Worm (Caenorhabditis elegans) whole organism, young adult: ENCODE results near the gene stg-1.
A peak's percentile ranks its signal among the peaks of the same experiment; 100 is the strongest.

ENCODE experiments used
- B0336.3 ChIP-seq: fragments of 200-800 bp; sonication (Bioruptor generic); IDR thresholded peaks from 2 replicates; pipeline ENCODE4 v1.3.6; 2022; ENCODE audit warnings: missing genetic modification characterization, missing compliant biosample characterization
- C17E4.6 ChIP-seq: fragments of 200-800 bp; sonication (Bioruptor generic); IDR thresholded peaks from 2 replicates; pipeline ENCODE4 v1.3.6; 2022; ENCODE audit warnings: missing genetic modification reagents, missing genetic modification characterization, missing compliant biosample characterization
- D2030.7 ChIP-seq: fragments of 200-800 bp; sonication (Bioruptor generic); IDR thresholded peaks from 2 replicates; pipeline ENCODE4 v1.3.6; 2022; ENCODE audit warnings: missing genetic modification reagents, missing genetic modification characterization, missing compliant biosample characterization
- F10E7.11 ChIP-seq: sonication (generic microtip); optimal IDR thresholded peaks from 2 replicates; lab custom pipeline; 2017; ENCODE audit warnings: mild to moderate bottlenecking, missing genetic modification characterization, moderate library complexity, missing compliant biosample characterization
- F39B2.1 ChIP-seq: fragments of 200-800 bp; sonication (Bioruptor generic); IDR thresholded peaks from 2 replicates; pipeline ENCODE4 v1.3.6; 2022; ENCODE audit warnings: missing genetic modification reagents, missing genetic modification characterization, missing compliant biosample characterization
- F49E8.2 ChIP-seq: sonication (generic microtip); optimal IDR thresholded peaks from 3 replicates; lab custom pipeline; 2017; ENCODE audit warnings: missing genetic modification characterization, mild to moderate bottlenecking, missing compliant biosample characterization, antibody characterized with exemption, moderate library complexity; ENCODE audit not compliant: insufficient read depth
- T26A5.8 ChIP-seq: sonication (generic microtip); optimal IDR thresholded peaks from 2 replicates; lab custom pipeline; 2016; ENCODE audit warnings: missing genetic modification characterization, missing compliant biosample characterization
- Y53G8AR.9 ChIP-seq: fragments of 200-800 bp; sonication (Bioruptor generic); conservative IDR thresholded peaks from 2 replicates; pipeline ENCODE4 v1.3.6; 2022; ENCODE audit warnings: missing genetic modification reagents, missing genetic modification characterization, missing compliant biosample characterization
- Y67H2A.10 ChIP-seq: fragments of 200-800 bp; sonication (Bioruptor generic); conservative IDR thresholded peaks from 2 replicates; pipeline ENCODE4 v1.3.6; 2022; ENCODE audit warnings: missing genetic modification reagents, missing genetic modification characterization, missing compliant biosample characterization
- Y79H2A.3 ChIP-seq: fragments of 200-800 bp; sonication (Bioruptor generic); conservative IDR thresholded peaks from 2 replicates; pipeline ENCODE4 v1.3.6; 2022; ENCODE audit warnings: missing genetic modification reagents, missing genetic modification characterization, missing compliant biosample characterization
- ZK185.1 ChIP-seq: sonication (generic microtip); optimal IDR thresholded peaks from 2 replicates; lab custom pipeline; 2016; ENCODE audit warnings: mild to moderate bottlenecking, missing genetic modification characterization, missing compliant biosample characterization; ENCODE audit not compliant: poor library complexity, severe bottlenecking
- ama-1 ChIP-seq, 3 experiments: fragments of 150-350 bp in 1 of 3; sonication (generic microtip) in 2 of 3; optimal IDR thresholded peaks; 2 replicates each; lab custom pipeline; 2014 to 2018; ENCODE audit warnings: missing biosample characterization in 2 of 3, missing genetic modification characterization in 2 of 3, missing genetic modification reagents in 2 of 3
- attf-3 ChIP-seq: fragments of 200-800 bp; sonication (Bioruptor generic); conservative IDR thresholded peaks from 2 replicates; pipeline ENCODE4 v1.3.6; 2022; ENCODE audit warnings: missing genetic modification reagents, missing genetic modification characterization, missing compliant biosample characterization
- ccch-3 ChIP-seq: fragments of 200-800 bp; sonication (Bioruptor generic); optimal IDR thresholded peaks from 2 replicates; lab custom pipeline; 2018; ENCODE audit warnings: mild to moderate bottlenecking, missing genetic modification characterization, missing compliant biosample characterization
- cebp-1 ChIP-seq, 2 experiments: fragments of 200-800 bp in 1 of 2; sonication (Bioruptor generic) in 1 of 2; sonication (generic microtip) in 1 of 2; IDR thresholded peaks in 1 of 2; optimal IDR thresholded peaks in 1 of 2; 2 replicates each; pipeline versions ENCODE4 v1.3.6 to Lab custom; 2017 to 2022; ENCODE audit warnings: missing compliant biosample characterization in 2 of 2, missing genetic modification characterization in 2 of 2, mild to moderate bottlenecking in 1 of 2, missing genetic modification reagents in 1 of 2, moderate library complexity in 1 of 2
- cebp-2 ChIP-seq: fragments of 200-800 bp; sonication (Bioruptor generic); IDR thresholded peaks from 2 replicates; pipeline ENCODE4 v1.3.6; 2022; ENCODE audit warnings: missing genetic modification characterization, missing compliant biosample characterization
- ceh-100 ChIP-seq: fragments of 200-800 bp; sonication (Bioruptor generic); IDR thresholded peaks from 2 replicates; pipeline ENCODE4 v1.3.6; 2022; ENCODE audit warnings: missing genetic modification reagents, missing genetic modification characterization, missing compliant biosample characterization
- ceh-58 ChIP-seq: fragments of 200-800 bp; sonication (Bioruptor generic); IDR thresholded peaks from 2 replicates; pipeline ENCODE4 v1.3.6; 2022; ENCODE audit warnings: missing genetic modification characterization, missing compliant biosample characterization
- ceh-91 ChIP-seq: fragments of 200-800 bp; sonication (Bioruptor generic); IDR thresholded peaks from 2 replicates; pipeline ENCODE4 v1.3.6; 2022; ENCODE audit warnings: missing genetic modification reagents, missing genetic modification characterization, missing compliant biosample characterization
- chd-7 ChIP-seq: sonication (generic microtip); optimal IDR thresholded peaks from 2 replicates; lab custom pipeline; 2016; ENCODE audit warnings: mild to moderate bottlenecking, missing genetic modification characterization, moderate library complexity, missing compliant biosample characterization
- die-1 ChIP-seq: sonication (generic microtip); optimal IDR thresholded peaks from 2 replicates; lab custom pipeline; 2016; ENCODE audit warnings: missing genotype, mild to moderate bottlenecking, missing genetic modification characterization, missing compliant biosample characterization
- dpl-1 ChIP-seq: fragments of 150-350 bp; optimal IDR thresholded peaks from 2 replicates; lab custom pipeline; 2014; ENCODE audit warnings: missing biosample characterization, missing genetic modification reagents, missing genetic modification characterization
- fkh-3 ChIP-seq: sonication (generic microtip); optimal IDR thresholded peaks from 2 replicates; lab custom pipeline; 2016; ENCODE audit warnings: mild to moderate bottlenecking, missing genetic modification characterization, missing compliant biosample characterization
- gei-17 ChIP-seq: fragments of 200-800 bp; sonication (Bioruptor generic); optimal IDR thresholded peaks from 2 replicates; lab custom pipeline; 2018; ENCODE audit warnings: mild to moderate bottlenecking, missing genetic modification characterization, missing compliant biosample characterization
- him-1 ChIP-seq: sonication (generic microtip); optimal IDR thresholded peaks from 2 replicates; lab custom pipeline; 2016; ENCODE audit warnings: missing genotype, missing genetic modification reagents, missing genetic modification characterization, missing compliant biosample characterization
- hrde-1 ChIP-seq: sonication (generic microtip); optimal IDR thresholded peaks from 2 replicates; lab custom pipeline; 2016; ENCODE audit warnings: missing genetic modification characterization, mild to moderate bottlenecking, missing compliant biosample characterization, moderate library complexity, missing genotype, missing genetic modification reagents, borderline replicate concordance
- lin-35 ChIP-seq, 3 experiments: fragments of 150-350 bp in 2 of 3; sonication (generic microtip) in 1 of 3; optimal IDR thresholded peaks; 2 replicates each; lab custom pipeline; 2014 to 2018; ENCODE audit warnings: missing biosample characterization in 3 of 3, missing genetic modification characterization in 3 of 3, missing genetic modification reagents in 3 of 3
- lin-40 ChIP-seq: sonication (generic microtip); optimal IDR thresholded peaks from 2 replicates; lab custom pipeline; 2016; ENCODE audit warnings: missing genetic modification characterization, mild to moderate bottlenecking, missing compliant biosample characterization, missing genotype, missing genetic modification reagents
- lir-1 ChIP-seq: fragments of 200-800 bp; sonication (Bioruptor generic); conservative IDR thresholded peaks from 2 replicates; pipeline ENCODE4 v1.3.6; 2022; ENCODE audit warnings: missing genetic modification reagents, missing genetic modification characterization, missing compliant biosample characterization
- lsy-27 ChIP-seq: sonication (generic microtip); optimal IDR thresholded peaks from 2 replicates; lab custom pipeline; 2017; ENCODE audit warnings: missing genetic modification characterization, mild to moderate bottlenecking, missing compliant biosample characterization, antibody characterized with exemption, missing genotype, borderline replicate concordance; ENCODE audit not compliant: insufficient read depth
- madf-3 ChIP-seq: fragments of 200-800 bp; sonication (Bioruptor generic); IDR thresholded peaks from 2 replicates; pipeline ENCODE4 v1.3.6; 2022; ENCODE audit warnings: missing genetic modification reagents, missing genetic modification characterization, missing compliant biosample characterization
- mel-28 ChIP-seq: sonication (generic microtip); optimal IDR thresholded peaks from 2 replicates; lab custom pipeline; 2016; ENCODE audit warnings: borderline replicate concordance, mild to moderate bottlenecking, missing genetic modification characterization, missing compliant biosample characterization
- mxl-1 ChIP-seq: sonication (generic microtip); optimal IDR thresholded peaks from 2 replicates; lab custom pipeline; 2016; ENCODE audit warnings: missing genetic modification characterization, missing compliant biosample characterization
- nfya-1 ChIP-seq: sonication (generic microtip); optimal IDR thresholded peaks from 2 replicates; lab custom pipeline; 2017; ENCODE audit warnings: antibody characterized with exemption, missing compliant biosample characterization, missing genetic modification characterization, borderline replicate concordance; ENCODE audit not compliant: insufficient read depth
- nhr-90 ChIP-seq: sonication (generic microtip); optimal IDR thresholded peaks from 2 replicates; lab custom pipeline; 2016; ENCODE audit warnings: missing genotype, mild to moderate bottlenecking, missing genetic modification characterization, missing compliant biosample characterization
- pha-4 ChIP-seq: fragments of 150-350 bp; sonication (generic microtip); optimal IDR thresholded peaks from 2 replicates; lab custom pipeline; 2014; ENCODE audit warnings: missing biosample characterization, missing genetic modification reagents, missing genetic modification characterization
- rec-8 ChIP-seq, 2 experiments: sonication (generic microtip); optimal IDR thresholded peaks; 2 replicates each; lab custom pipeline; 2016; ENCODE audit warnings: mild to moderate bottlenecking in 2 of 2, missing genetic modification characterization in 2 of 2, missing genetic modification reagents in 2 of 2, missing genotype in 2 of 2, missing biosample characterization in 1 of 2, missing compliant biosample characterization in 1 of 2, moderate library complexity in 1 of 2
- repo-1 ChIP-seq: sonication (generic microtip); optimal IDR thresholded peaks from 2 replicates; lab custom pipeline; 2017; ENCODE audit warnings: mild to moderate bottlenecking, missing genetic modification characterization, missing compliant biosample characterization
- sdz-38 ChIP-seq: sonication (generic microtip); optimal IDR thresholded peaks from 2 replicates; lab custom pipeline; 2016; ENCODE audit warnings: missing genotype, missing genetic modification characterization, missing compliant biosample characterization
- sea-2 ChIP-seq: fragments of 200-800 bp; sonication (Bioruptor generic); IDR thresholded peaks from 2 replicates; pipeline ENCODE4 v1.3.6; 2022; ENCODE audit warnings: missing genetic modification characterization, missing compliant biosample characterization
- sptf-2 ChIP-seq: fragments of 200-800 bp; sonication (Bioruptor generic); optimal IDR thresholded peaks from 2 replicates; lab custom pipeline; 2018; ENCODE audit warnings: mild to moderate bottlenecking, missing genetic modification characterization, missing compliant biosample characterization
- tlf-1 ChIP-seq: fragments of 200-800 bp; sonication (Bioruptor generic); optimal IDR thresholded peaks from 2 replicates; lab custom pipeline; 2018; ENCODE audit warnings: mild to moderate bottlenecking, missing genetic modification characterization, missing compliant biosample characterization
- unc-130 ChIP-seq: sonication (generic microtip); optimal IDR thresholded peaks from 2 replicates; lab custom pipeline; 2016; ENCODE audit warnings: missing genetic modification reagents, missing genetic modification characterization, missing compliant biosample characterization
- zfh-2 ChIP-seq: fragments of 200-800 bp; sonication (Bioruptor generic); conservative IDR thresholded peaks from 2 replicates; pipeline ENCODE4 v1.3.6; 2022; ENCODE audit warnings: missing genetic modification reagents, missing genetic modification characterization, missing compliant biosample characterization
- zim-3 ChIP-seq: sonication (generic microtip); optimal IDR thresholded peaks from 2 replicates; lab custom pipeline; 2017; ENCODE audit warnings: mild to moderate bottlenecking, missing genetic modification characterization, moderate library complexity, missing compliant biosample characterization
- ztf-26 ChIP-seq: sonication (generic microtip); optimal IDR thresholded peaks from 2 replicates; lab custom pipeline; 2017; ENCODE audit warnings: missing genetic modification characterization, missing compliant biosample characterization
- ztf-28 ChIP-seq: fragments of 200-800 bp; sonication (Bioruptor generic); IDR thresholded peaks from 2 replicates; pipeline ENCODE4 v1.3.6; 2022; ENCODE audit warnings: missing genetic modification reagents, missing genetic modification characterization, missing compliant biosample characterization
- ztf-3 ChIP-seq: fragments of 200-800 bp; sonication (Bioruptor generic); optimal IDR thresholded peaks from 2 replicates; lab custom pipeline; 2018; ENCODE audit warnings: mild to moderate bottlenecking, missing genetic modification characterization, missing compliant biosample characterization

Gene stg-1

ce11 chrII:10016013-10016412 is 44.4 kb downstream of the stg-1 start, which contains the start of gene lec-2 (continued):
- TF ChIP-seq lsy-27 (tag; lab: Kevin White, UChicago): no peak
- no peak for TF ChIP-seq ccch-3 (GFP tag; lab: Kevin White, UChicago)
- no peak for TF ChIP-seq ceh-100 (GFP tag; lab: Robert Waterston, UW)
- TF ChIP-seq F10E7.11 (tag; lab: Kevin White, UChicago): no peak
- TF ChIP-seq zim-3 (tag; lab: Kevin White, UChicago): no peak
- TF ChIP-seq D2030.7 (GFP tag; lab: Robert Waterston, UW): no peak
- no peak for TF ChIP-seq nfya-1
- TF ChIP-seq him-1: no peak
- no peak for TF ChIP-seq repo-1 (tag; lab: Kevin White, UChicago)
- no peak for TF ChIP-seq F49E8.2 (tag; lab: Kevin White, UChicago)
- TF ChIP-seq ama-1 (optimal IDR thresholded peaks at IDR 0.05; lab: Kevin White, UChicago): peak; percentile 26
- TF ChIP-seq ama-1 (GFP tag; optimal IDR thresholded peaks at IDR 0.05; lab: Kevin White, UChicago): no peak
- TF ChIP-seq fkh-3 (tag; lab: Kevin White, UChicago): no peak
- TF ChIP-seq tlf-1 (GFP tag; lab: Kevin White, UChicago): no peak
- TF ChIP-seq ceh-91 (GFP tag; lab: Robert Waterston, UW): no peak
- no peak for TF ChIP-seq ztf-28 (GFP tag; lab: Robert Waterston, UW)
- no peak for TF ChIP-seq sea-2 (GFP tag; lab: Robert Waterston, UW)
- TF ChIP-seq mel-28 (tag; lab: Kevin White, UChicago): no peak
- TF ChIP-seq nhr-90 (tag; lab: Kevin White, UChicago): no peak
- TF ChIP-seq Y79H2A.3: no peak
- no peak for TF ChIP-seq C17E4.6
- peak; percentile 0 for TF ChIP-seq ztf-3 (GFP tag; lab: Kevin White, UChicago)
- no peak for TF ChIP-seq pha-4
- TF ChIP-seq madf-3 (GFP tag; lab: Robert Waterston, UW): no peak
- TF ChIP-seq die-1 (tag; lab: Kevin White, UChicago): peak; percentile 12
- TF ChIP-seq zfh-2: peak; percentile 88
- no peak for TF ChIP-seq ceh-58
- TF ChIP-seq sdz-38: no peak
- TF ChIP-seq cebp-2 (GFP tag; lab: Robert Waterston, UW): no peak
- peak; percentile 46; the same call in 1 of the 2 replicates for TF ChIP-seq B0336.3 (GFP tag; lab: Robert Waterston, UW)
- peak; percentile 43 for TF ChIP-seq ztf-26 (tag; lab: Kevin White, UChicago)
- TF ChIP-seq lin-40 (tag; lab: Kevin White, UChicago): peak; percentile 63
- TF ChIP-seq T26A5.8 (tag; lab: Kevin White, UChicago): no peak
- no peak for TF ChIP-seq rec-8 (tag; optimal IDR thresholded peaks at IDR 0.05; lab: Kevin White, UChicago)
- no peak for TF ChIP-seq Y67H2A.10 (GFP tag; lab: Robert Waterston, UW)
- no peak for TF ChIP-seq gei-17 (GFP tag; lab: Kevin White, UChicago)
- no peak for TF ChIP-seq ZK185.1 (tag; lab: Kevin White, UChicago)
- TF ChIP-seq dpl-1 (GFP tag; lab: Kevin White, UChicago): no peak
- no peak for TF ChIP-seq unc-130 (GFP tag; lab: Kevin White, UChicago)
- TF ChIP-seq chd-7: peak; percentile 58
- no peak for TF ChIP-seq lir-1 (GFP tag; lab: Robert Waterston, UW)
- TF ChIP-seq Y53G8AR.9 (GFP tag; lab: Robert Waterston, UW): no peak
- TF ChIP-seq sptf-2 (GFP tag; lab: Kevin White, UChicago): no peak
- no peak for TF ChIP-seq lin-35 (GFP tag; optimal IDR thresholded peaks at IDR 0.05; lab: Kevin White, UChicago)
- TF ChIP-seq F39B2.1 (GFP tag; lab: Robert Waterston, UW): no peak
- no peak for TF ChIP-seq hrde-1
- no peak for TF ChIP-seq mxl-1 (tag; lab: Kevin White, UChicago)
- TF ChIP-seq cebp-1 (GFP tag; IDR thresholded peaks at IDR 0.05; lab: Robert Waterston, UW): no peak
- TF ChIP-seq cebp-1 (tag; optimal IDR thresholded peaks at IDR 0.05; lab: Kevin White, UChicago): peak; percentile 33
- TF ChIP-seq attf-3 (GFP tag; lab: Robert Waterston, UW): no peak
